Worm (Caenorhabditis elegans): ENCODE measurements around the gene F57G4.1.
A peak's percentile ranks its signal among the peaks of the same experiment; 100 is the strongest.
"Not testable (repeated sequence)": the region's sequence is repeated elsewhere in the genome, so short reads cannot be mapped to it uniquely, and the experiment has no call there.

Gene F57G4.1

DNA sequence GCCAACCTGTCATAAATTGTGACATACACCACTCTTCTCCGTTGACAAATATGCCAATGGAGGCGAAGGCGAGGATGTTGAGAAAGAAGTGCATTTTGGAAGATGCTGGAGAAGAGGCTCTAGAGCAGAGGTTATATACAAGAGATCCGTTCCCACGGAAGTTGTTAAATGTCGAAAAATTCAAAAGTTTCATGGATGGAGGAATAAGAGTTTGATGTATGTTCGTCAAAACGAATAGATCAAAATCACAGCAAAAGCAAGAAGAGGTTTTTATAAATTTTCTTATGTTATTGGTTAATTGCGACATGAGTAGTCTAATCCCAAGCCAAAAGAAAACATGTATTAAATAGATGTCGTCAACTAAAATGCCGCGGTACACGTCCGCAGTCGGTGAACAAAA, 12.8 kb upstream of the F57G4.1 start, which contains the start of gene Y6G8.15:
Y6G8.15 (minus strand) TSS at position 101 of the 400 bp plus-strand sequence.
- TF ChIP-seq lin-11, fos-1, unc-39 (tag; optimal IDR thresholded peaks at IDR 0.05): not testable (repeated sequence)

DNA sequence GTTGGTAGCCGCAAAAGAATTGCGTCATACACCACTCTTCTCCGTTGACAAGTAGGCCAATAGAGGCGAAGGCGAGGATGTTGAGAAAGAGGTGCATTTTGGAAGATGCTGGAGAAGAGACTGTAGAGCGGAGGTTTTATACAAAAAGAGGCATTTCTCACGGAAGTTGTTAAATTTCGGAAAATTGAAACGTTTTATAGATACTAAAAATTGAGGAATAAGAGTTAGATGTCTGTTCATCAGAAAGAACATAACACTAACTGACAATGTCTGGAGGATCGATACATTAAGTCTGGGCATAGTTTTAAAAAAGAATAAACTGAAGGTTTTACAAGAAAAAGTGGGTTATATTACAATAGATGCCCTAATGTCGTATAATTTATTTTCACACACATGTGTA, 9.1 kb upstream of the F57G4.1 start, which contains the start of gene Y6G8.14:
Y6G8.14 (minus strand) TSS at position 101 of the 400 bp plus-strand sequence.
- TF ChIP-seq R02D3.7 (tag; optimal IDR thresholded peaks at IDR 0.05) = no peak
- TF ChIP-seq fos-1 (tag; optimal IDR thresholded peaks at IDR 0.05) = no peak
- TF ChIP-seq elt-1 (tag; optimal IDR thresholded peaks at IDR 0.05) = no peak
- no peak for TF ChIP-seq sma-9 (GFP tag; optimal IDR thresholded peaks at IDR 0.05)
- TF ChIP-seq sma-9 (tag; optimal IDR thresholded peaks at IDR 0.05) = no peak
- no peak for TF ChIP-seq ama-1 (optimal IDR thresholded peaks at IDR 0.05)
- TF ChIP-seq lin-13 (GFP tag; optimal IDR thresholded peaks at IDR 0.05) = no peak

DNA sequence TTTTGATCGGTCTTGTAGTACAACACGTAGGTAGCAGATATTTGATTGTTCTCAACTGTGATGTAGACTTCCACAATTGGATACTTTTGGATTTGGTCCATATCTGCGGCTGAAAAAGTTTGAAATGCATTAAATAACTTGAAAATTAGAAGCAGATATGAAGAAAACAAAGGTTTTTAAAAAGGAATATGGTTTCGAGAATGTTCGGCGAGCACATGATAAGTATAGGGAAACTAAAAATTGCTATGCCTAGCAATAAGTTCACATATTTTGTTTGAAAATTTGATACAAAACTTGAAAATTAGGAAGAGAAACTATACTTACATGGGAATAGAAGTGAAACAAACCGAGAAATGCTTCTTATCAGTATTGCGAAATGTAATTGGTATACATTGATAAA, 7.7 kb upstream of the F57G4.1 start, which contains the start of gene Y6G8.5:
Y6G8.5 (minus strand) TSS at position 101 of the 400 bp plus-strand sequence.
- TF ChIP-seq aly-2 (tag; optimal IDR thresholded peaks at IDR 0.05) (no peak), fos-1 (tag; optimal IDR thresholded peaks at IDR 0.05) (peak; percentile 11), nhr-21 (tag; optimal IDR thresholded peaks at IDR 0.05) (no peak), Y55F3AM.14 (GFP tag; optimal IDR thresholded peaks at IDR 0.05) (no peak)

DNA sequence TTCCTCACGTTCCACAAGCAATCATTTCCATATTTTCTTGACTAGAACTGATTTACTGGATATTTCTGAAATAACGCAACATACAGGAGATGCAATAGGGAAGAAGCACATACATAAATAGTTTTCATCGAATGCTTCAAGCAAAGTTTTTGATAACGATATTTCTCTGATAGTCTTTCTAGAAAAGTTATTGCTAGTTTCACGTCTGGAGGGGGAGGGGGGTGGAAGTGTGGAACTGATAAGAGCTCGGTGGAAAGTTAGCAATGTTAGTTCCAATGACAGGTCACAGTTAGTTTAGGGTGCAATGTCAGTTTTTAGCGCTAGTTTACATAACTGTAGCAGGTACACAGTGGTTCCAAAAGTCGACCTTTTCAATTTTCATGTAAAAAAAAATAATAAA, 6.5 kb upstream of the F57G4.1 start, which contains the start of gene Y6G8.6:
Y6G8.6 (minus strand) TSS at position 98 of the 400 bp plus-strand sequence.
- TF ChIP-seq fos-1 (tag; optimal IDR thresholded peaks at IDR 0.05) (peak; percentile 77), snpc-4 (tag; optimal IDR thresholded peaks at IDR 0.05) (no peak)

DNA sequence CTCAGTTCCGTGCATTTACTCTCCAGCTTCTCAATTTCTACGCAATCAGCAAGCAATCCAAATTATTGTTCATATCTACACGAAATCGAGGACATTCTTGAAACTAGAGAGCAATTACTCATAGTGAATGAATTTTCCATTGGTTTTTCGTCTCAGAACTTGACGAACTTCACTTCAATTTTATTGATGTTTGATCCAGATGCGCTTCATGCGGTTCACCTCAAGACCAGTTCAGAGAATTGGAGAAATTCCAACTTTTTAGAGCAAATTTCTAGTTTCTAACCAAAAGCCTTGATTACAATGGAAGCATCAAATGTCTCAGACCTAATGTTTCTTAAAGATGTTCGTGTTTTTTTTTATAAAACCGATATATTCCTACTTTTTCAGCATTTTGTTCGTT, 3.1 kb upstream of the F57G4.1 start, which contains the start of gene Y6G8.8:
Y6G8.8 (plus strand) TSS at position 301 of the 400 bp plus-strand sequence.
- TF ChIP-seq mdl-1 (tag; optimal IDR thresholded peaks at IDR 0.05) (no peak), nhr-11 (tag; optimal IDR thresholded peaks at IDR 0.05) (no peak), lsy-2 (tag; optimal IDR thresholded peaks at IDR 0.05) (no peak), R02D3.7 (tag; optimal IDR thresholded peaks at IDR 0.05) (no peak), crh-2 (tag; optimal IDR thresholded peaks at IDR 0.05) (no peak), ZK546.5 (tag; optimal IDR thresholded peaks at IDR 0.05) (no peak), ama-1 (optimal IDR thresholded peaks at IDR 0.05) (no peak), ceh-16 (tag; optimal IDR thresholded peaks at IDR 0.05) (no peak), alr-1 (tag; optimal IDR thresholded peaks at IDR 0.05) (no peak), dmd-4 (tag; optimal IDR thresholded peaks at IDR 0.05) (no peak), nhr-12 (tag; optimal IDR thresholded peaks at IDR 0.05) (no peak), mbf-1 (tag; optimal IDR thresholded peaks at IDR 0.05) (no peak), blmp-1 (tag; optimal IDR thresholded peaks at IDR 0.05; ENCODE audit: insufficient read depth) (no peak), zag-1 (tag; optimal IDR thresholded peaks at IDR 0.05) (no peak), nhr-10 (tag; optimal IDR thresholded peaks at IDR 0.05) (no peak)

DNA sequence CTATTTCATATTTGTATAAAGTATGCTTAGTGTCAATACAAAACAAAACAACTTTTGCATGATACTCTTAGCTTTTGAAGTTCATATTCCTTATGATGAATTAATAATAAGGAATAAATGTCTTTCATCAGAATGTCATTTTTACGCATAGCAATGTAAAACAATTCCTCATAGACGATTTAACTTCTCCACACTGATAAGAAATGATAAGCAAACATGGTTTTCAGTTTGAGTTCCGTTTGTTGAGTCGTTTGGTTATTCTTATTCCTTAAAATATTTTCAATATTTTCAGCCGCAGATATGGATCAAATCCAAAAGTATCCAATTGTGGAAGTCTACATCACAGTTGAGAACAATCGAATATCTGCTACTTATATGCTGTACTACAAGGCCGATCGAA, 1.6 kb downstream of the F57G4.1 start, which contains the start of gene F57G4.11:
F57G4.11 (plus strand) TSS at position 301 of the 400 bp plus-strand sequence.
- TF ChIP-seq sem-4 (tag; optimal IDR thresholded peaks at IDR 0.05) (no peak), unc-62 (GFP tag; optimal IDR thresholded peaks at IDR 0.05) (no peak), ztf-4 (tag; optimal IDR thresholded peaks at IDR 0.05) (no peak)

DNA sequence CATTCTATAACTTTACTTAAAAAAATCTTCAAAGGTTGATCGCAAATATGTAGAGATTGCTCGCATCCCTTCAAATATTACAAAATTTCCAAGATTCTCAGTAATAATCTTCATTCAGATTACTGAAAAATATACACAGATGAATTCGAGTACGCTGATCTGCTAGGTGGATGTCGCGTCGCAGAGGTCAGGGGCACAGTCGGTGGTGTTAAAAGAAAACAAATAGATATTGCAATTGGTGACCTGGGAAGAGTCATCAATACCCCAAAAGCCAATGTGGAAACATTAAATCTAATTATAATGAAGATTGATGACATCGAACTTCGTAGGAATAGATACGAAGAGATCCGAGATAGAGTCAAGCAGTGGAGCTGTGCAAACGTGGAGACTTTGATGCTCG, 5.2 kb downstream of the F57G4.1 start, which contains the start of gene F57G4.10:
F57G4.10 (plus strand) TSS at position 301 of the 400 bp plus-strand sequence.
- TF ChIP-seq nhr-6 (tag; optimal IDR thresholded peaks at IDR 0.05) (no peak), lin-39 (tag; optimal IDR thresholded peaks at IDR 0.05) (no peak), unc-55 (GFP tag; optimal IDR thresholded peaks at IDR 0.05) (no peak), peb-1 (tag; optimal IDR thresholded peaks at IDR 0.05) (no peak)
